Worm (Caenorhabditis elegans) whole organism, late embryonic: ENCODE results near the gene T04B8.1.
"Not testable (repeated sequence)": the region's sequence is repeated elsewhere in the genome, so short reads cannot be mapped to it uniquely, and the experiment has no call there.

Experiments
- C38D4.7 ChIP-seq: fragments of 200-800 bp; sonication (Bioruptor generic); optimal IDR thresholded peaks from 2 replicates; lab custom pipeline; 2018; ENCODE audit warnings: mild to moderate bottlenecking, missing genetic modification characterization, moderate library complexity, missing compliant biosample characterization
- ama-1 ChIP-seq: fragments of 150-350 bp; optimal IDR thresholded peaks from 2 replicates; lab custom pipeline; 2014
- ceh-18 ChIP-seq: sonication (generic microtip); optimal IDR thresholded peaks from 2 replicates; lab custom pipeline; 2016; ENCODE audit warnings: missing genetic modification characterization, missing compliant biosample characterization
- ceh-22 ChIP-seq: sonication (generic microtip); optimal IDR thresholded peaks from 2 replicates; lab custom pipeline; 2017; ENCODE audit warnings: missing biosample characterization, missing genetic modification characterization
- elt-4 ChIP-seq: sonication (generic microtip); optimal IDR thresholded peaks from 2 replicates; lab custom pipeline; 2016; ENCODE audit warnings: missing genetic modification characterization, missing compliant biosample characterization
- fax-1 ChIP-seq: sonication (generic microtip); optimal IDR thresholded peaks from 2 replicates; lab custom pipeline; 2016; ENCODE audit warnings: missing genotype, missing genetic modification characterization, missing compliant biosample characterization
- nhr-11 ChIP-seq: fragments of 150-350 bp; optimal IDR thresholded peaks from 2 replicates; lab custom pipeline; 2014; ENCODE audit warnings: missing biosample characterization, missing genetic modification characterization
- pha-2 ChIP-seq: sonication (generic microtip); optimal IDR thresholded peaks from 2 replicates; lab custom pipeline; 2017; ENCODE audit warnings: mild to moderate bottlenecking, missing genetic modification characterization, missing compliant biosample characterization
- tbx-7 ChIP-seq: sonication (generic microtip); optimal IDR thresholded peaks from 2 replicates; lab custom pipeline; 2016; ENCODE audit warnings: missing genotype, missing genetic modification characterization, missing compliant biosample characterization
- unc-55 ChIP-seq: sonication (generic microtip); optimal IDR thresholded peaks from 2 replicates; lab custom pipeline; 2017; ENCODE audit warnings: missing biosample characterization, missing genetic modification reagents, missing genetic modification characterization

DNA sequence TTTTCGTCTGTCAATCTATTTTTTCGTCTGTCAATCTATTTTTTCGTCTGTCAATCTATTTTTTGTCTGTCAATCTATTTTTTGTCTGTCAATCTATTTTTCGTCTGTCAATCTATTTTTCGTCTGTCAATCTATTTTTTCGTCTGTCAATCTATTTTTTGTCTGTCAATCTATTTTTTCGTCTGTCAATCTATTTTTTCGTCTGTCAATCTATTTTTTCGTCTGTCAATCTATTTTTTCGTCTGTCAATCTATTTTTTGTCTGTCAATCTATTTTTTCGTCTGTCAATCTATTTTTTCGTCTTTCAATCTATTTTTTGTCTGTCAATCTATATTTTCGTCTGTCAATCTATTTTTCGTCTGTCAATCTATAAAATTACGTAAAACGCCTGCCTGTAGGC, 4.6 kb upstream of the T04B8.1 start:
- TF ChIP-seq ceh-22 (tag; lab: Kevin White, UChicago); ceh-18; elt-4; ama-1; nhr-11 (tag; lab: Kevin White, UChicago); tbx-7; pha-2 (tag; lab: Kevin White, UChicago); C38D4.7 (GFP tag; lab: Kevin White, UChicago); fax-1 (tag; lab: Kevin White, UChicago); unc-55 (GFP tag; lab: Kevin White, UChicago): not testable (repeated sequence)
